Fruit fly (Drosophila melanogaster): Measurements from ENCODE around the gene D2hgdh.

Gene D2hgdh

dm6 chrX:2134226-2134880 is 6.9 kb upstream of the D2hgdh start (continued):
- TF ChIP-seq ssp (GFP tag; IDR thresholded peaks at IDR 0.05) (peak; percentile 40), CG2712 (tag; optimal IDR thresholded peaks at IDR 0.05) (peak; percentile 77), prd (optimal IDR thresholded peaks at IDR 0.05) (no peak), prd (GFP tag; IDR thresholded peaks at IDR 0.05) (peak; percentile 78), CG4730 (GFP tag; IDR thresholded peaks at IDR 0.05) (no peak), dimm (GFP tag; IDR thresholded peaks at IDR 0.05) (0 out of 2 replicates have a peak, but pooled peaks have one; percentile 6), CG4854 (GFP tag; optimal IDR thresholded peaks at IDR 0.05) (peak; percentile 34), hbn (GFP tag; IDR thresholded peaks at IDR 0.05; ENCODE audit: partially characterized antibody) (no peak), sqz (GFP tag; optimal IDR thresholded peaks at IDR 0.05) (no peak), CG8478 (optimal IDR thresholded peaks at IDR 0.05) (no peak), Hr51 (GFP tag; optimal IDR thresholded peaks at IDR 0.05) (peak; percentile 44 to 65), maf-S (GFP tag; optimal IDR thresholded peaks at IDR 0.05) (peak; percentile 7), ham (GFP tag; IDR thresholded peaks at IDR 0.05) (no peak), Hr39 (optimal IDR thresholded peaks at IDR 0.05) (no peak), CG8290 (GFP tag; optimal IDR thresholded peaks at IDR 0.05) (peak; percentile 7), CG8290 (tag; optimal IDR thresholded peaks at IDR 0.05) (peak in 1 of 2 experiments; percentile 78), CG6254 (GFP tag; optimal IDR thresholded peaks at IDR 0.05) (peak; percentile 66), toy (GFP tag; IDR thresholded peaks at IDR 0.05) (no peak), emc (GFP tag; optimal IDR thresholded peaks at IDR 0.05) (peak; percentile 11), jing (GFP tag; optimal IDR thresholded peaks at IDR 0.05) (peak; percentile 62), aop (GFP tag; IDR thresholded peaks at IDR 0.05) (no peak), hkb (optimal IDR thresholded peaks at IDR 0.05) (no peak), hkb (GFP tag; IDR thresholded peaks at IDR 0.05) (peak; percentile 69), Optix (GFP tag; IDR thresholded peaks at IDR 0.05) (peak; percentile 62; the same call in 2 of the 3 replicates), ranshi (GFP tag; IDR thresholded peaks at IDR 0.05) (peak; percentile 72), Meics (GFP tag; optimal IDR thresholded peaks at IDR 0.05) (peak; percentile 67), CG17612 (GFP tag; IDR thresholded peaks at IDR 0.05) (no peak), CG15011 (GFP tag; optimal IDR thresholded peaks at IDR 0.05) (peak; percentile 49), CG43689 (GFP tag; IDR thresholded peaks at IDR 0.05) (no peak), da (GFP tag; optimal IDR thresholded peaks at IDR 0.05) (no peak), CG13123 (GFP tag; optimal IDR thresholded peaks at IDR 0.05) (no peak), MESR4 (GFP tag; optimal IDR thresholded peaks at IDR 0.05) (no peak), Stat92E (GFP tag; optimal IDR thresholded peaks at IDR 0.05) (no peak), CG16779 (GFP tag; IDR thresholded peaks at IDR 0.05) (no peak), otp (GFP tag; IDR thresholded peaks at IDR 0.05) (peak; percentile 49; the same call in 1 of the 3 replicates), Abd-B (GFP tag; optimal IDR thresholded peaks at IDR 0.05) (peak; percentile 45), NfI (GFP tag; optimal IDR thresholded peaks at IDR 0.05) (peak; percentile 55), gcm2 (GFP tag; optimal IDR thresholded peaks at IDR 0.05) (no peak), Fer3 (tag; optimal IDR thresholded peaks at IDR 0.05) (peak; percentile 61), CG42726 (GFP tag; IDR thresholded peaks at IDR 0.05; ENCODE audit: partially characterized antibody) (no peak), tap (tag; optimal IDR thresholded peaks at IDR 0.05) (peak; percentile 83), psq (GFP tag; optimal IDR thresholded peaks at IDR 0.05) (no peak), CG1792 (GFP tag; optimal IDR thresholded peaks at IDR 0.05) (peak; percentile 58), CG2202 (tag; optimal IDR thresholded peaks at IDR 0.05) (peak; percentile 46), CG18011 (GFP tag; optimal IDR thresholded peaks at IDR 0.05) (no peak), nerfin-1 (tag; optimal IDR thresholded peaks at IDR 0.05) (peak; percentile 83), stc (GFP tag; IDR thresholded peaks at IDR 0.05) (peak; percentile 74), CG10959 (GFP tag; IDR thresholded peaks at IDR 0.05) (no peak), H2.0 (GFP tag; IDR thresholded peaks at IDR 0.05) (peak; percentile 66), schlank (tag; optimal IDR thresholded peaks at IDR 0.05) (no peak), Spps (tag; optimal IDR thresholded peaks at IDR 0.05) (peak; percentile 37), E2f2 (GFP tag; IDR thresholded peaks at IDR 0.05) (no peak)
